Worm (Caenorhabditis elegans): ENCODE data around the gene csn-4.

csn-4 gene

DNA sequence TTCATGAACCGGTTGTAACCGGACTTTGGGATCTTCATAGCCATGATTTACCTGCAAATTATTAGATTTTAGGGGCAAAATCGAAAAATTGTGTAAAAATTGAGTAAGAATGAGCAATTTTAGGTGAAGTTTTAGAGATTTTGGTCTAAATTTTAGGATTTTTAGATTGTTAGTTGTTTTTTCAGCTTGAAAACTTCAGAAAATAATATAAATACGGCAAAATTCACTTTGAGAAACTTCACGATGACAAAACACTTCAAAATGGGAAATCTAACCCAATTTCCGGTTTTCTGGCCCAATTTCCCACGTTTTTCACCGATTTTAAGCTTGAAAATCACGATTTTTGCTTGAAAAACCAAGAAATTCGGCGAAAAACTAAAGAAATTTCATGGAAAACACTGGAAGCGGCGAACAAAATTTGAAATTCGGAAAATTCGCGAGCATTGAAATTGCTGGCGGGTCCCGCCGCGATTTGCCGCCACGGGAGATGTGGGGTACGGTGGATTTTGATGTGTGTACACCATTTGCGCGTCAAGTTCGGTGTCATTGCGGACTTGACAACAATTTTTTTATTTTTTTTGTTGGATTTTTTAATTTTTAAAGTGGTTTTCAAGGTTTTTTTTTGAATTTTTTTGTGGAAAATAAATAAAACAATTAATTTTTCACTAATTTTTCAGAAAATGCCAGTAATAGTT, 7.2 kb upstream of the csn-4 start, which contains the start of the genes cct-8 and Y55F3AR.2 (continued):
- TF ChIP-seq ces-1 (GFP tag; optimal IDR thresholded peaks at IDR 0.05) (peak; percentile 45), dpl-1 (GFP tag; optimal IDR thresholded peaks at IDR 0.05) (peak; percentile 94), lin-1 (GFP tag; IDR thresholded peaks at IDR 0.05) (peak; percentile 92), ztf-11 (tag; optimal IDR thresholded peaks at IDR 0.05) (no peak), egl-27 (tag; optimal IDR thresholded peaks at IDR 0.05) (no peak), D1046.2 (GFP tag; IDR thresholded peaks at IDR 0.05) (peak; percentile 95), tra-1 (GFP tag; IDR thresholded peaks at IDR 0.05) (peak; percentile 97), nhr-237 (tag; optimal IDR thresholded peaks at IDR 0.05) (no peak), ceh-20 (GFP tag; IDR thresholded peaks at IDR 0.05) (peak; percentile 99), spr-3 (GFP tag; optimal IDR thresholded peaks at IDR 0.05) (peak; percentile 99), zip-11 (GFP tag; IDR thresholded peaks at IDR 0.05) (peak; percentile 56; the same call in 1 of the 2 replicates)

ce11 chrIV:1075484-1075883, 11.3 kb downstream of the csn-4 start:
- peak; percentile 40; the same call in 1 of the 2 replicates for TF ChIP-seq php-3 (GFP tag; IDR thresholded peaks at IDR 0.05)
- no peak for TF ChIP-seq nhr-11 (tag; optimal IDR thresholded peaks at IDR 0.05)
- TF ChIP-seq pqm-1 (tag; optimal IDR thresholded peaks at IDR 0.05): peak; percentile 76
- peak; percentile 12 for TF ChIP-seq dve-1 (tag; optimal IDR thresholded peaks at IDR 0.05; ENCODE audit: insufficient read depth)
- peak; percentile 71 for TF ChIP-seq nhr-28 (tag; optimal IDR thresholded peaks at IDR 0.05)
- TF ChIP-seq F49E8.2 (tag; optimal IDR thresholded peaks at IDR 0.05; ENCODE audit: borderline replicate concordance): no peak
- no peak for TF ChIP-seq vab-7 (GFP tag; IDR thresholded peaks at IDR 0.05)
- peak; percentile 10 for TF ChIP-seq hlh-11 (tag; optimal IDR thresholded peaks at IDR 0.05)
- TF ChIP-seq nhr-48 (tag; optimal IDR thresholded peaks at IDR 0.05): no peak
- peak; percentile 53 for TF ChIP-seq nhr-6 (tag; optimal IDR thresholded peaks at IDR 0.05)
- TF ChIP-seq daf-12 (tag; optimal IDR thresholded peaks at IDR 0.05): no peak
- TF ChIP-seq nhr-42 (GFP tag; IDR thresholded peaks at IDR 0.05): no peak
- TF ChIP-seq lin-38 (GFP tag; IDR thresholded peaks at IDR 0.05): no peak
- no peak for TF ChIP-seq unc-39 (tag; optimal IDR thresholded peaks at IDR 0.05)
- peak; percentile 65 for TF ChIP-seq nhr-77 (tag; optimal IDR thresholded peaks at IDR 0.05)
- TF ChIP-seq daf-16 (GFP tag; optimal IDR thresholded peaks at IDR 0.05): no peak
- peak; percentile 17 for TF ChIP-seq daf-16 (tag; optimal IDR thresholded peaks at IDR 0.05)
- no peak for TF ChIP-seq zag-1 (tag; optimal IDR thresholded peaks at IDR 0.05)
- TF ChIP-seq ztf-7 (tag; optimal IDR thresholded peaks at IDR 0.05): no peak

DNA sequence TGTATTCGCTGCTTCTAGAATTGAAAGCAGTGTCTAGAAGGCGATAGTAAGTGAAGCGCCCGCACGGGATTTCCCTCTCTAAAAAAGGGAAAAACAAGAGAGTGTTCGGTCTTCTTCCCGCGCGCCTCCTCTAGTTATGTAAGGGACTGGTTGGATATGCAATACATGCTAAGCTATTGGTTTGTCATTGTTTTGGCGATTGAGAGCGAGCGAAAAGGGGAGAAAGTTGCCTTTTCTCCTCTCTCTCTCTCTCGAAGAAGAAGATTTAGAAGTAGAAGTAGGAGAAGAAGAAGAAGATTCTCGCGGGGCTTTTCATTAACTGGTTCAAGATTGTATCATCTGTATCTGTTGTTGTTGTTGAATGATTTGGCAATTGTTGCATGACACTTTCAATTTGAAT, 12.7 kb downstream of the csn-4 start:
- TF ChIP-seq duxl-1 (tag; optimal IDR thresholded peaks at IDR 0.05; ENCODE audit: poor library complexity): no peak
- no peak for TF ChIP-seq nhr-10 (tag; optimal IDR thresholded peaks at IDR 0.05)
- no peak for TF ChIP-seq attf-4 (tag; optimal IDR thresholded peaks at IDR 0.05)
- no peak for TF ChIP-seq F26F4.8 (GFP tag; conservative IDR thresholded peaks at IDR 0.05)
- TF ChIP-seq nhr-28 (tag; optimal IDR thresholded peaks at IDR 0.05): no peak

DNA sequence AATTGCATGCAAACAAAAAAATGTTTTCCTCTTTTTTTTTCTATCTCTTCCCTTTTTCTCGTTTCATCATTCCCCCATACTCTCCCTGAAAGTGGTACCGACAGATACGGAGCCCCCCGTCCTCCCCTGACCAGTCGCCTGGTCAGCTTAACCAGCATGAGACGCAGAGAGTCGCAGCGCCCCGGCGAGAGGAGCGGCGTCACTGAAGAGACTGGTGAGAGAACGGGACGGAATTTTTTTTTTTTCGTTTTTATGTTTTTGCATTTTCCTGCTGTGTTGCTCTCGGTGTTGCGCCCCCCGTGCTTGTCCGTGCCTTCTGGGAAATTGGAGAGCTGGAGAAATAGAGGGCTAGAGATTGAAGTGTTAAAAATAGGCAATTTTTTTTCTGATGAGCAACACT, 16.4 kb downstream of the csn-4 start:
- TF ChIP-seq lin-39 (tag; optimal IDR thresholded peaks at IDR 0.05) (no peak), lsy-2 (tag; optimal IDR thresholded peaks at IDR 0.05) (peak; percentile 76 to 83), arid-1 (GFP tag; conservative IDR thresholded peaks at IDR 0.05) (peak; percentile 41; the same call in 1 of the 2 replicates), jun-1 (tag; optimal IDR thresholded peaks at IDR 0.05) (no peak), ctbp-1 (GFP tag; IDR thresholded peaks at IDR 0.05) (peak; percentile 86), snpc-4 (tag; optimal IDR thresholded peaks at IDR 0.05) (no peak), daf-12 (tag; optimal IDR thresholded peaks at IDR 0.05) (no peak), ceh-82 (tag; optimal IDR thresholded peaks at IDR 0.05) (no peak), lin-29 (GFP tag; IDR thresholded peaks at IDR 0.05) (0 out of 2 replicates have a peak, but pooled peaks have one; percentile 15), ceh-20 (GFP tag; IDR thresholded peaks at IDR 0.05) (peak; percentile 90), ceh-44 (GFP tag; IDR thresholded peaks at IDR 0.05) (no peak), snpc-1.2 (GFP tag; IDR thresholded peaks at IDR 0.05) (0 out of 2 replicates have a peak, but pooled peaks have one; percentile 46), daf-8 (GFP tag; IDR thresholded peaks at IDR 0.05) (no peak), nhr-28 (tag; optimal IDR thresholded peaks at IDR 0.05) (peak; percentile 54), R02D3.7 (tag; optimal IDR thresholded peaks at IDR 0.05) (no peak), ZK337.2 (GFP tag; IDR thresholded peaks at IDR 0.05) (no peak), daf-19 (GFP tag; conservative IDR thresholded peaks at IDR 0.05) (no peak), duxl-1 (tag; optimal IDR thresholded peaks at IDR 0.05; ENCODE audit: poor library complexity) (peak; percentile 17)
